Worm (Caenorhabditis elegans): ENCODE measurements around the gene dnj-3.

ce11 chrV:15085335-15085800 is 16.9 kb downstream of the dnj-3 start, which contains the start of the genes ahsa-1 and C01G10.7:
- TF ChIP-seq med-1 (GFP tag; optimal IDR thresholded peaks at IDR 0.05; ENCODE audit: insufficient read depth) (no peak), cog-1 (tag; optimal IDR thresholded peaks at IDR 0.05) (peak; percentile 83)

Measured in whole organism, midembryonic.